Fruit fly (Drosophila melanogaster): ENCODE data around the gene Axs.

The Axs gene

DNA sequence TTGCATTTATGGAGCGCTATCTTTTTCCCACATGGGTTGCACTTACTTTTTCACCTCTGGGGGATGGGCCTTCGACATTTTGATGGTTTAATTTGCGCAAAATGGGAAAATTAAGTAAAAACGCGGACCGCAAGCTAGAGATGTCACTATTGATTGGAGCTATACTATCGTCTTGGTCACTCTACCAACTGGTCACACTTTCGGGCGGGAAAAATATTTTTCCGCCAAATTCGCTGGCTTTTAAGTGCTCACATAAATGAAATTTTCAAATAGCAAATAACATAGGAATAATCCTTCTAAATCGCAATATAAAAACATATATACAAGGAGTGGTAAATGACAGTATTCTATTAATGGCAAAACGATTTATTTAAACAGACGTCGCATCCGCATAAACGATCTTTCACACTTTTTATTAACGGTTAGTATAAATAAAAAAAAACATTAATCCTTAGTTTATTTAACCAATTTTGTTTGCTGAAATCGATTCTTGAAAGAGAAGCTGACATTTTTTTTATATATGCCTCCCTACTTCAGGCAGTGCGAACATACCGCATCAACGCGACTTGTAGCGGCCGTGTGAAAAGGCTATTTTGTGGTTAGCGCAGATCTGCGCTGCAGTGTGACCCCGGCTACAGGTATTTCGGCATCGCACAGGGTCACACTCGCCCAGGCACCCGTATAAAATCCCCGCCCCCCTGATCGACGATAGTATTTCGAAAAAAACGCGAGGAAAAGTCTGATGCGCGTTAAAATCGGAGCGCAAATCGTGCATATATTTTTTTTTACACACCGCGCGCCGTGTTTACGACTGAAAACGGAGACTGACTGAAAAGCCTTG, 43.2 kb downstream of the Axs start, which contains the start of the genes SNRPG and mthl1 (continued):
- no peak for TF ChIP-seq CG4707 (GFP tag; optimal IDR thresholded peaks at IDR 0.05)
- peak; percentile 74 for TF ChIP-seq fd96Cb (tag; optimal IDR thresholded peaks at IDR 0.05)
- peak; percentile 19 for TF ChIP-seq HLHmδ (GFP tag; optimal IDR thresholded peaks at IDR 0.05)
- peak; percentile 90 for TF ChIP-seq chn (GFP tag; optimal IDR thresholded peaks at IDR 0.05)
- peak; percentile 34 for TF ChIP-seq CG8089 (GFP tag; optimal IDR thresholded peaks at IDR 0.05)
- peak; percentile 93 for TF ChIP-seq H2.0 (GFP tag; IDR thresholded peaks at IDR 0.05)
- peak; percentile 74 for TF ChIP-seq croc (GFP tag; conservative IDR thresholded peaks at IDR 0.05)
- peak; percentile 92 for TF ChIP-seq CG2120 (GFP tag; optimal IDR thresholded peaks at IDR 0.05)
- peak; percentile 68 for TF ChIP-seq mam (GFP tag; optimal IDR thresholded peaks at IDR 0.05)
- TF ChIP-seq Hsf (GFP tag; optimal IDR thresholded peaks at IDR 0.05): peak; percentile 83
- TF ChIP-seq inv (GFP tag; IDR thresholded peaks at IDR 0.05; ENCODE audit: partially characterized antibody): peak; percentile 74
- no peak for TF ChIP-seq CG15011 (GFP tag; optimal IDR thresholded peaks at IDR 0.05)
- TF ChIP-seq slou (GFP tag; optimal IDR thresholded peaks at IDR 0.05): peak; percentile 74
- peak; percentile 85 for TF ChIP-seq CG17612 (GFP tag; IDR thresholded peaks at IDR 0.05)
- TF ChIP-seq sens (GFP tag): peak; percentile 83
- TF ChIP-seq kni (GFP tag; optimal IDR thresholded peaks at IDR 0.05): no peak
- peak; percentile 84 for TF ChIP-seq gsb (GFP tag; IDR thresholded peaks at IDR 0.05)
- TF ChIP-seq salm (tag; optimal IDR thresholded peaks at IDR 0.05): no peak
- TF ChIP-seq chm (GFP tag; IDR thresholded peaks at IDR 0.05): peak; percentile 69
- no peak for TF ChIP-seq CG8281 (tag; optimal IDR thresholded peaks at IDR 0.05)
- peak; percentile 84 for TF ChIP-seq tin (GFP tag; optimal IDR thresholded peaks at IDR 0.05)
- peak; percentile 55 for TF ChIP-seq lilli (GFP tag; optimal IDR thresholded peaks at IDR 0.05)
- peak; percentile 36; the same call in 1 of the 2 replicates for TF ChIP-seq sna (GFP tag; IDR thresholded peaks at IDR 0.05; ENCODE audit: partially characterized antibody)
- TF ChIP-seq CG9215 (GFP tag; IDR thresholded peaks at IDR 0.05): peak; percentile 91
- no peak for TF ChIP-seq pita (GFP tag; optimal IDR thresholded peaks at IDR 0.05)
- peak; percentile 92 for TF ChIP-seq al (GFP tag; IDR thresholded peaks at IDR 0.05)
- peak; percentile 69 for TF ChIP-seq GATAe (GFP tag; conservative IDR thresholded peaks at IDR 0.05)
- TF ChIP-seq CG12769 (tag; optimal IDR thresholded peaks at IDR 0.05): peak; percentile 72
- TF ChIP-seq HLH54F (GFP tag; optimal IDR thresholded peaks at IDR 0.05): peak; percentile 89
- peak; percentile 83 for TF ChIP-seq BEAF-32 (GFP tag; optimal IDR thresholded peaks at IDR 0.05)
- peak; percentile 59 for TF ChIP-seq B-H2 (GFP tag; optimal IDR thresholded peaks at IDR 0.05)
- TF ChIP-seq otp (GFP tag; IDR thresholded peaks at IDR 0.05): peak; percentile 88
- TF ChIP-seq az2 (GFP tag; optimal IDR thresholded peaks at IDR 0.05): peak; percentile 80
- TF ChIP-seq bcd (GFP tag; optimal IDR thresholded peaks at IDR 0.05): peak; percentile 87
- TF ChIP-seq CG14667 (GFP tag; IDR thresholded peaks at IDR 0.05): peak; percentile 94
- TF ChIP-seq CG14441 (GFP tag; IDR thresholded peaks at IDR 0.05): peak; percentile 96
- TF ChIP-seq wdn (GFP tag; IDR thresholded peaks at IDR 0.05): peak; percentile 90
- TF ChIP-seq Xrp1 (GFP tag; IDR thresholded peaks at IDR 0.05): peak; percentile 87
- TF ChIP-seq CG6689 (GFP tag; IDR thresholded peaks at IDR 0.05): peak; percentile 90
- peak; percentile 85 for TF ChIP-seq Usf (GFP tag; optimal IDR thresholded peaks at IDR 0.05)
- peak; percentile 77 for TF ChIP-seq CG7786 (GFP tag; optimal IDR thresholded peaks at IDR 0.05)
- TF ChIP-seq CG1647 (GFP tag; optimal IDR thresholded peaks at IDR 0.05): peak; percentile 52
- TF ChIP-seq Oaz (GFP tag; IDR thresholded peaks at IDR 0.05): peak; percentile 85
- no peak for TF ChIP-seq MTF-1 (GFP tag; optimal IDR thresholded peaks at IDR 0.05; ENCODE audit: borderline replicate concordance)
- peak; percentile 81 for TF ChIP-seq her (GFP tag; optimal IDR thresholded peaks at IDR 0.05)
- peak; percentile 84 for TF ChIP-seq phol (tag; optimal IDR thresholded peaks at IDR 0.05)
- peak; percentile 87 for TF ChIP-seq CG9817 (tag; optimal IDR thresholded peaks at IDR 0.05)
- TF ChIP-seq Ravus (GFP tag; IDR thresholded peaks at IDR 0.05): peak; percentile 78
- TF ChIP-seq Ets65A (GFP tag): peak; percentile 99
- TF ChIP-seq CG3995 (GFP tag; optimal IDR thresholded peaks at IDR 0.05): peak; percentile 79

All from whole organism, embryonic.